Worm (Caenorhabditis elegans) whole organism, midembryonic: Measurements from ENCODE around the gene aps-1.
"Not testable (repeated sequence)": the region's sequence is repeated elsewhere in the genome, so short reads cannot be mapped to it uniquely, and the experiment has no call there.

ENCODE experiments used
- T22C8.4 ChIP-seq: fragments of 200-800 bp; sonication (Bioruptor generic); IDR thresholded peaks from 2 replicates; pipeline ENCODE4 v1.3.6; 2022; ENCODE audit warnings: missing genetic modification characterization, missing compliant biosample characterization
- cog-1 ChIP-seq: sonication (generic microtip); optimal IDR thresholded peaks from 2 replicates; lab custom pipeline; 2016; ENCODE audit warnings: missing genetic modification characterization, missing compliant biosample characterization
- flt-1 ChIP-seq: fragments of 200-800 bp; sonication (Bioruptor generic); IDR thresholded peaks from 2 replicates; pipeline ENCODE4 v1.3.6; 2022; ENCODE audit warnings: missing genetic modification characterization, missing compliant biosample characterization
- klf-2 ChIP-seq: fragments of 200-800 bp; sonication (Bioruptor generic); conservative IDR thresholded peaks from 2 replicates; pipeline ENCODE4 v1.3.6; 2022; ENCODE audit warnings: missing genetic modification reagents, missing genetic modification characterization, missing compliant biosample characterization
- med-1 ChIP-seq: sonication (generic microtip); optimal IDR thresholded peaks from 2 replicates; lab custom pipeline; 2017; ENCODE audit warnings: missing genetic modification characterization, mild to moderate bottlenecking, missing compliant biosample characterization, antibody characterized with exemption, missing genetic modification reagents; ENCODE audit not compliant: insufficient read depth
- ref-1 ChIP-seq: fragments of 200-800 bp; sonication (Bioruptor generic); conservative IDR thresholded peaks from 2 replicates; pipeline ENCODE4 v1.3.6; 2022; ENCODE audit warnings: missing genetic modification reagents, missing genetic modification characterization, missing compliant biosample characterization
- tab-1 ChIP-seq: fragments of 200-800 bp; sonication (Bioruptor generic); IDR thresholded peaks from 2 replicates; pipeline ENCODE4 v1.3.6; 2022; ENCODE audit warnings: missing genetic modification characterization, missing compliant biosample characterization
- ztf-23 ChIP-seq: fragments of 200-800 bp; sonication (Bioruptor generic); IDR thresholded peaks from 2 replicates; pipeline ENCODE4 v1.3.6; 2022; ENCODE audit warnings: missing genetic modification reagents, missing genetic modification characterization, missing compliant biosample characterization
- ztf-29 ChIP-seq: fragments of 200-800 bp; sonication (Bioruptor generic); IDR thresholded peaks from 2 replicates; pipeline ENCODE4 v1.3.6; 2022; ENCODE audit warnings: missing genetic modification reagents, missing genetic modification characterization, missing compliant biosample characterization

aps-1 gene

DNA sequence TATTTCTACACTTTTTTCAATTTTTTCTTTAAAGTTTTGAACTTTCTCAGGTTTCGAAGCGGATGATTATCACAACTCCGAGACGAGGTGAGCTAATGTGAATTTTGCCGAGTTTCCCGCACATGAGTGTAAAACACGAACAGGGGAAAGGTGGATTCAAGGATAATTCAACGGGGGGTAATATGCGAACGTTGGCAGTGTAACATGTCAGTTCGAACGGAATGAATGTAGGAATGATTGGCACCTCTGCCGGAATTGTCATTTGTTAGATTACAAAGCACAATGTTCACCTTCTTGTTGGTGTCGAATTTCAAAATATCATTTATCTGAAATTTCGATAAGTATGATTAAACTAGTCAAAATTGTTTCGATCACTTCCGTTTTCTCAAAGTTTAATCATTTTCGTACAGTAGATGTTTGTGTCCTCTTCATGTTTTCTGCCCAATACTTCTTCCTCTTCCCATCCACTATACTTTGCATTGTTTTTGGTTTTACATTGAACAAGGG lies 1.2 kb downstream of the aps-1 start, which contains the start of gene picc-1:
Gene picc-1 (plus strand): TSS at position 51 of the 507 bp plus-strand sequence.
- TF ChIP-seq cog-1 (tag; lab: Kevin White, UChicago), result no peak
- TF ChIP-seq flt-1, result no peak
- no peak for TF ChIP-seq med-1 (GFP tag; lab: Kevin White, UChicago)
- TF ChIP-seq T22C8.4, result no peak

DNA sequence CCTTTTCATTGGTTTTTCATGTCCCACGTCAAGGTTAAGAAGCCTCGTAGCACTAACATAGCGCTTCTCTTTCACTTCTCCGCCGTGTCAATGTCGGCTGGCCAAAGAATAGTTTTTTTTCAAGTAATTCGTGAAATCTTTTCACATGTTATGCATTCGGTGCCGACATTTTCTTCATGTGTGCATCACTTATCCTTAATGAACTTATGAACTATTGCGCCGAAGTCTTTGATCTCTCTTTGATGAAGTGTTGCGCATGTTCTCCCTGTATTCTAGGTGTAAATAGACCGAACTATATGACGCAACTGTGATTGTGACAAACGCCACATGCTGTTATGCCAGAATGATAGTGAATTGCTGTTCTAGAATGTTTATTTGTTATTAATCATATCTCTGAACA lies 4.3 kb downstream of the aps-1 start:
- TF ChIP-seq ztf-29 (GFP tag; lab: Robert Waterston, UW), result no peak
- no peak for TF ChIP-seq ztf-23 (GFP tag; lab: Robert Waterston, UW)

DNA sequence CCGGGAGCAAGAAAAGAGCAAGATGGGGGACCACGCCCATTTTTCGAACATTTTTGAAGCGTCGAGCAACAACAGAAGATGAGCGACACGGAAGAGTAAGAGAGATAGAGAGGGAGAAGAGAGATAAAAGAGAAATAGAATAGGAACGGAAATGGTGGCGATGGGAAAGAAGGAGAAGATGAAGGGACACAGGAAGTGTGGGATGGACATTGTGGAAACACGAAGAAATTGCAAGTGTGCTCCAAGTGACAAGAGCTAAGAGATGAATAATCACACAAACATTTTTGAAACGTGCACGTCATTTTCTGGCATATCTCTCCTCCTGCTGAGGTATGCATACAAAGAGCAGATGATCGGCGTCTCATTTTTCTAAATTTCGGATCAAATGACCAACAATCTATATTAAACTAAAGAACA lies 12.8 kb downstream of the aps-1 start:
- TF ChIP-seq flt-1 (0 out of 2 replicates have a peak, but pooled peaks have one; percentile 29), cog-1 (tag; lab: Kevin White, UChicago) (peak; percentile 31), ref-1 (GFP tag; lab: Robert Waterston, UW) (no peak)

DNA sequence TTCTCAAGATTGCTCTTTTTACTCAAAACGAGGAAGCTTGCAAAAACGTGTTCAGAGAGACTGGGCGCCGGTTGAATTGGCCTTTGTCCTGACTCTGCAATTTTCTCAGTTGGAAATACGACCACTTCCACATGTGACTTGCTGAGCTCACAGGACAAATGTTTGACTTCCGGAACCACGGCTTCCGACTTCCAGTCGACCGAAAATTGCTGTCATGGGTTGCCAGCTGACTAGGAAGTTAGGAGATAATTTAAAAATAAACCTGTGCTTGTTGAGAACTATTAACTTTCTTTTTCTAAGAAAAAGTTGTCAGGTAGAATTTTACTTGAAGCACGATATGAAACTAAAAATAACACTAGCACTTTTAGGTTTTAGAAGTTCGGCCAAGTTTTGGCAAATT lies 13.8 kb downstream of the aps-1 start:
- TF ChIP-seq T22C8.4 (no peak), tab-1 (no peak), klf-2 (GFP tag; lab: Robert Waterston, UW) (no peak), ztf-29 (GFP tag; lab: Robert Waterston, UW) (no peak), flt-1 (no peak), cog-1 (tag; lab: Kevin White, UChicago) (no peak), ztf-23 (GFP tag; lab: Robert Waterston, UW) (no peak), ref-1 (GFP tag; lab: Robert Waterston, UW) (no peak), med-1 (GFP tag; lab: Kevin White, UChicago) (no peak)

DNA sequence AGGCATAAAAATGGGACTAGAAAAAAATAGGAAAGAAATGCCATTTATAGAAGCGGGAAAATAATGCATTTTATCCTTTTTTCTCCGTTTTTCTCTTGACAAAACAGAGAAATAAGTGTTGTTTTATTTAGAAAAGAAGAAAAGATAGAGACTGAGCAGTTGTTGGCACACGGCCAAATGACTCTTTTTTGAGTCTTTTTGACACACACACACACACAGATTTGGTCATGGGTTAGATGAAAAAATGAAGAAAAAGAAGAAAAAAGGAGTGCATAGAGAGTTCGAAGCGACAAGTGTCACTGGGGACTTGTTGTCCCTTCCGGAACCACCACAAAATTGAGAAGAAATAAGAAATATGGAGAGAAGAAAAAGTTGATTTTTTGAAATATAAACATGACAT lies 15.7 kb downstream of the aps-1 start:
- TF ChIP-seq tab-1 (no peak), ref-1 (GFP tag; lab: Robert Waterston, UW) (no peak), cog-1 (tag; lab: Kevin White, UChicago) (no peak), ztf-23 (GFP tag; lab: Robert Waterston, UW) (no peak), ztf-29 (GFP tag; lab: Robert Waterston, UW) (no peak), med-1 (GFP tag; lab: Kevin White, UChicago) (no peak), flt-1 (no peak), T22C8.4 (no peak), klf-2 (GFP tag; lab: Robert Waterston, UW) (no peak)

ce11 chrV:6034714-6035113 lies 16.9 kb downstream of the aps-1 start, which contains the start of gene dhs-17:
TSS of gene dhs-17 (minus strand) at chrV:6034814.
- TF ChIP-seq T22C8.4 (no peak), ref-1 (GFP tag; lab: Robert Waterston, UW) (no peak), ztf-23 (GFP tag; lab: Robert Waterston, UW) (no peak), tab-1 (no peak), klf-2 (GFP tag; lab: Robert Waterston, UW) (no peak), med-1 (GFP tag; lab: Kevin White, UChicago) (no peak), cog-1 (tag; lab: Kevin White, UChicago) (no peak), ztf-29 (GFP tag; lab: Robert Waterston, UW) (no peak), flt-1 (no peak)

DNA sequence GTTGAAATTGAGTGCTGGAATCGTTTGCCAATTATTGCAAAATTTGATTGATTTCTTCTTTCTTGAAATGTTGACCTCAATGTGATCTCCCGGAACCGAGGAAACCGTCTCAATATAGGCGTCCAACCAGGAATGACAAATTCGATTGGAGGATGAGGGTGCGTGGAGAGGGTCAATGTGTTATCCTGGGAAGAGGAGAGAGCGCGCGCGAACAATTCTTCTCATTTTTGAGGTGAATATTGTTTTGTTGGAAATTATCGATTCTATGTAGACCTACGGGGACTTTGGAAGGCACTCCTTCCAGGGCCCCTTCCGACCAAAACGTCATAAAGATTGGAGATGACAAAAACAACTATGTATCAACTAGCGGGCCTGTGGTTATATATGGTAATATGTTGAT lies 18.8 kb downstream of the aps-1 start:
- TF ChIP-seq ztf-29 (GFP tag; lab: Robert Waterston, UW) (no peak), T22C8.4 (no peak), ztf-23 (GFP tag; lab: Robert Waterston, UW) (no peak), cog-1 (tag; lab: Kevin White, UChicago) (no peak), ref-1 (GFP tag; lab: Robert Waterston, UW) (no peak), med-1 (GFP tag; lab: Kevin White, UChicago) (no peak), tab-1 (no peak), flt-1 (no peak), klf-2 (GFP tag; lab: Robert Waterston, UW) (no peak)

DNA sequence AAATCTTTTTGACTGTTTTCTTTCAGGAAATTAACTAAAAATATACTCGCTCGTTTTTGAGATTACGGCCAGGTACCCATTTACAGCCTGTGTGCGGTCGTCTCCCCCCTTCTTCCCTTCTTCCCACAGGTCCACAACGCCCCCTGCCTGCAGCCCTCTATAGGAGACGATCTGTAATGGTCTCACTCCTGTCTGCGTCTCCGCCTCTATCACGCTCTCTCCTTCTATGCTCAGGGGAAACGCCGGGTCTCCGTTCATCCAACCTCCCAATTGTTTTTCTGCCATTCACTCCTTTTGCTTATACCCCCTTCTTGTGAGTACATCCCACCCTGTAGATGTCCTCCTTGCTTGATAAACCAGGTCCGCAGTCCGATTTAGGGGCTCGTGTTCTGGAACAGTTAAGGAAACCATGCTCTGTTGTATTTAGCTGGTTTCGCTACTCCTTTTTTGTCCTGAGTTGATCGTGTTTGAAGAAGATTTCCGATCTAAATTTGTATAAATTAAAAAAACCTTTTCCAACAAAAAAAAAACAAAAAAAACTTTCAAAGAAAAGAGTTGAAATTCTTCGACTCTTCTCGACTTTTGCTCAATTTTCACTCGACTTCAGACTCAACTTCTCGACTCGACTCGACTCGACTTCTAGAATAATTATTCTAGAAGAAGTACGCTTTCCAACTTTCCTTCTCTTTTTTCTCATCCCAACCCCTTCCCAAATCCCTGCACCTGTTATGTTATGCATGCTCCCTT lies 20.8 kb downstream of the aps-1 start, which contains the start of gene F29G9.1:
Gene F29G9.1 (plus strand): TSS at position 697 of the 747 bp plus-strand sequence.
- not testable (repeated sequence) for TF ChIP-seq flt-1, tab-1, T22C8.4

DNA sequence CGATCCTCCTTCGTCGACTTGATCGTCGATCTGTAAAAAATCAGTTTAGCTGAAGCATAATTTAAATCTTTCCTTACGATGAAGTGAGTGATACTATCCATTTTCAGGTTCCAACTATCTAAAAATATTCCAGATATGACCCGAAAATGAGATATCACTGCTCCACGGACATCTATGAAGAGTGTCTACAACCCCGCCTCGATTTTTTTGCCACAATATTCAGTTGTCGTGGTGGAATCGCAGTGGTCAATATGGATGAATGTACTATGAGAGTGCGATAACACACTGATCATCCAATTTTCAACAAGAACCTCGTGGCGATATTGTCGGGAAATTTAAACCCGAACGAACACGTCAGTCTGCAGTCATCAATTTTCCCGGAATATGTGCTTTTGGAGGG lies 23.6 kb downstream of the aps-1 start, which contains the start of gene R01B10.2:
Gene R01B10.2 (minus strand): TSS at position 101 of the 400 bp plus-strand sequence.
- TF ChIP-seq ztf-29 (GFP tag; lab: Robert Waterston, UW) (no peak), ref-1 (GFP tag; lab: Robert Waterston, UW) (no peak), med-1 (GFP tag; lab: Kevin White, UChicago) (no peak), T22C8.4 (no peak), tab-1 (no peak), ztf-23 (GFP tag; lab: Robert Waterston, UW) (no peak), cog-1 (tag; lab: Kevin White, UChicago) (no peak), flt-1 (no peak), klf-2 (GFP tag; lab: Robert Waterston, UW) (no peak)
